Fruit fly (Drosophila melanogaster): ENCODE measurements around the gene sti.

DNA sequence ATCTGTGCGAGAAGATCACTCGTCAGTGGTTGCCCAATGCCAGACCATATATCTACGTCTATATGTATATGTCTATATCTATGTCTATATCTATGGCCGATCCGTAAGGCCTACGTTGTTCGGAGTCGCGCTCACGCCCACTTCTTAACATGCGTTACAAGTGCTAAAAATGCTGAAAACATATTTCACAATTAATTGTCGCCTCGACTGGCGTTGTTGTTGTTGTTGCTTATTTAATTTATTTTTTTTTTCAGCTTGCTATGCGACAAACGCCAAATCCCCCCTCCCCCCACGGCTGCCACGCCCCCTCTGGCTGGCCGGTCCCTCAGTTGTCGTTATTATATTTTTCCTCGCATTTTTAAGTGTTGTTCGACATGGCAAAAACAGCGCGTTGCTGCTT, 49.7 kb upstream of the sti start:
- no peak for TF ChIP-seq Hnf4 (GFP tag; optimal IDR thresholded peaks at IDR 0.05)
- no peak for TF ChIP-seq fru (GFP tag; optimal IDR thresholded peaks at IDR 0.05)
- no peak for TF ChIP-seq h (GFP tag; optimal IDR thresholded peaks at IDR 0.05)
- TF ChIP-seq pan (optimal IDR thresholded peaks at IDR 0.05) = no peak
- no peak for TF ChIP-seq Myc (optimal IDR thresholded peaks at IDR 0.05)
- no peak for TF ChIP-seq Hr83 (GFP tag; optimal IDR thresholded peaks at IDR 0.05; ENCODE audit: poor library complexity, severe bottlenecking)
- no peak for TF ChIP-seq Mio (GFP tag; optimal IDR thresholded peaks at IDR 0.05)
- peak; percentile 99 for TF ChIP-seq Dfd (GFP tag; optimal IDR thresholded peaks at IDR 0.05)
- no peak for TF ChIP-seq Dif (GFP tag; optimal IDR thresholded peaks at IDR 0.05; ENCODE audit: partially characterized antibody)
- no peak for TF ChIP-seq OdsH (GFP tag; optimal IDR thresholded peaks at IDR 0.05)
- no peak for TF ChIP-seq psq (GFP tag; optimal IDR thresholded peaks at IDR 0.05)
- no peak for TF ChIP-seq HLH106 (tag; optimal IDR thresholded peaks at IDR 0.05)
- TF ChIP-seq Rel (GFP tag; optimal IDR thresholded peaks at IDR 0.05) = no peak
- no peak for TF ChIP-seq Rel (tag; optimal IDR thresholded peaks at IDR 0.05)

All from whole organism, wandering third instar larva.